Worm (Caenorhabditis elegans) whole organism, L2 larva: ENCODE data around the gene R03H10.2.
"Not testable (repeated sequence)": the region's sequence is repeated elsewhere in the genome, so short reads cannot be mapped to it uniquely, and the experiment has no call there.

ENCODE experiments used
- C34F6.9 ChIP-seq: fragments of 150-350 bp; optimal IDR thresholded peaks from 2 replicates; lab custom pipeline; 2014; ENCODE audit warnings: missing biosample characterization, missing genetic modification characterization
- ZK546.5 ChIP-seq: sonication (generic microtip); optimal IDR thresholded peaks from 2 replicates; lab custom pipeline; 2017; ENCODE audit warnings: missing biosample characterization, missing genetic modification characterization
- alr-1 ChIP-seq: fragments of 150-350 bp; optimal IDR thresholded peaks from 2 replicates; lab custom pipeline; 2014; ENCODE audit warnings: missing biosample characterization, missing genetic modification characterization
- aly-2 ChIP-seq: fragments of 150-350 bp; optimal IDR thresholded peaks from 2 replicates; lab custom pipeline; 2014; ENCODE audit warnings: missing biosample characterization, missing genetic modification characterization
- ama-1 ChIP-seq: fragments of 150-350 bp; optimal IDR thresholded peaks from 2 replicates; lab custom pipeline; 2018; ENCODE audit warnings: inconsistent platforms
- blmp-1 ChIP-seq: sonication (generic microtip); optimal IDR thresholded peaks from 2 replicates; lab custom pipeline; 2017; ENCODE audit warnings: missing genetic modification characterization, mild to moderate bottlenecking, missing compliant biosample characterization, antibody characterized with exemption, moderate library complexity; ENCODE audit not compliant: insufficient read depth
- ceh-82 ChIP-seq: fragments of 150-350 bp; optimal IDR thresholded peaks from 2 replicates; lab custom pipeline; 2014; ENCODE audit warnings: missing biosample characterization, missing genetic modification characterization
- crh-2 ChIP-seq: sonication (generic microtip); optimal IDR thresholded peaks from 2 replicates; lab custom pipeline; 2017; ENCODE audit warnings: missing biosample characterization, missing genetic modification characterization
- dmd-4 ChIP-seq: sonication (generic microtip); optimal IDR thresholded peaks from 2 replicates; lab custom pipeline; 2017; ENCODE audit warnings: missing biosample characterization, missing genetic modification characterization
- elt-1 ChIP-seq: fragments of 150-350 bp; optimal IDR thresholded peaks from 2 replicates; lab custom pipeline; 2014; ENCODE audit warnings: missing biosample characterization, missing genetic modification characterization
- elt-3 ChIP-seq: sonication (generic microtip); optimal IDR thresholded peaks from 2 replicates; lab custom pipeline; 2017; ENCODE audit warnings: missing biosample characterization, missing genetic modification characterization
- fos-1 ChIP-seq: fragments of 150-350 bp; optimal IDR thresholded peaks from 2 replicates; lab custom pipeline; 2014; ENCODE audit warnings: missing biosample characterization, missing genetic modification characterization
- gmeb-1 ChIP-seq: fragments of 150-350 bp; optimal IDR thresholded peaks from 2 replicates; lab custom pipeline; 2014; ENCODE audit warnings: missing biosample characterization, missing genetic modification characterization
- lin-11 ChIP-seq: fragments of 150-350 bp; sonication (generic microtip); optimal IDR thresholded peaks from 2 replicates; lab custom pipeline; 2014; ENCODE audit warnings: missing biosample characterization, missing genetic modification characterization, inconsistent platforms, mixed read lengths
- lin-13 ChIP-seq: fragments of 150-350 bp; optimal IDR thresholded peaks from 2 replicates; lab custom pipeline; 2014; ENCODE audit warnings: missing biosample characterization, missing genetic modification reagents, missing genetic modification characterization
- lin-39 ChIP-seq: fragments of 150-350 bp; optimal IDR thresholded peaks from 2 replicates; lab custom pipeline; 2014; ENCODE audit warnings: missing biosample characterization, missing genetic modification reagents, missing genetic modification characterization
- lsy-2 ChIP-seq, 2 experiments: fragments of 150-350 bp in 1 of 2; sonication (generic microtip) in 1 of 2; optimal IDR thresholded peaks; 2 replicates each; lab custom pipeline; 2014 to 2017; ENCODE audit warnings: missing biosample characterization in 2 of 2, missing genetic modification characterization in 2 of 2
- mab-5 ChIP-seq: fragments of 150-350 bp; optimal IDR thresholded peaks from 2 replicates; lab custom pipeline; 2014; ENCODE audit warnings: missing biosample characterization, missing genetic modification characterization
- mbf-1 ChIP-seq: sonication (generic microtip); optimal IDR thresholded peaks from 2 replicates; lab custom pipeline; 2017; ENCODE audit warnings: missing biosample characterization, missing genetic modification characterization
- nhr-11 ChIP-seq: fragments of 150-350 bp; optimal IDR thresholded peaks from 2 replicates; lab custom pipeline; 2014; ENCODE audit warnings: missing biosample characterization, missing genetic modification characterization
- nhr-12 ChIP-seq: fragments of 150-350 bp; optimal IDR thresholded peaks from 2 replicates; lab custom pipeline; 2014; ENCODE audit warnings: missing biosample characterization, missing genetic modification characterization
- nhr-129 ChIP-seq: fragments of 150-350 bp; optimal IDR thresholded peaks from 2 replicates; lab custom pipeline; 2014; ENCODE audit warnings: missing biosample characterization, missing genetic modification characterization
- nhr-21 ChIP-seq: fragments of 150-350 bp; optimal IDR thresholded peaks from 2 replicates; lab custom pipeline; 2014; ENCODE audit warnings: missing biosample characterization, missing genetic modification characterization
- nhr-23 ChIP-seq: fragments of 150-350 bp; optimal IDR thresholded peaks from 2 replicates; lab custom pipeline; 2014; ENCODE audit warnings: missing biosample characterization, missing genetic modification reagents, missing genetic modification characterization
- nhr-237 ChIP-seq: fragments of 150-350 bp; optimal IDR thresholded peaks from 2 replicates; lab custom pipeline; 2014; ENCODE audit warnings: missing biosample characterization, missing genetic modification characterization
- nhr-25 ChIP-seq: fragments of 150-350 bp; sonication (generic microtip); optimal IDR thresholded peaks from 3 replicates; lab custom pipeline; 2014; ENCODE audit warnings: missing biosample characterization, missing genetic modification characterization
- nhr-6 ChIP-seq: fragments of 150-350 bp; optimal IDR thresholded peaks from 2 replicates; lab custom pipeline; 2014; ENCODE audit warnings: missing biosample characterization, missing genetic modification characterization
- nhr-77 ChIP-seq: fragments of 150-350 bp; optimal IDR thresholded peaks from 2 replicates; lab custom pipeline; 2014; ENCODE audit warnings: missing biosample characterization, missing genetic modification characterization
- peb-1 ChIP-seq: fragments of 150-350 bp; optimal IDR thresholded peaks from 2 replicates; lab custom pipeline; 2014; ENCODE audit warnings: missing biosample characterization, missing genetic modification characterization
- sem-4 ChIP-seq: fragments of 150-350 bp; optimal IDR thresholded peaks from 2 replicates; lab custom pipeline; 2014; ENCODE audit warnings: missing biosample characterization, missing genetic modification reagents, missing genetic modification characterization
- skn-1 ChIP-seq: sonication (generic microtip); optimal IDR thresholded peaks from 2 replicates; lab custom pipeline; 2017; ENCODE audit warnings: missing biosample characterization, missing genetic modification characterization
- sma-3 ChIP-seq: sonication (generic microtip); optimal IDR thresholded peaks from 2 replicates; lab custom pipeline; 2016; ENCODE audit warnings: missing genetic modification reagents, missing genetic modification characterization, missing compliant biosample characterization
- snpc-4 ChIP-seq: fragments of 150-350 bp; optimal IDR thresholded peaks from 2 replicates; lab custom pipeline; 2014; ENCODE audit warnings: missing biosample characterization, missing genetic modification characterization
- unc-39 ChIP-seq: fragments of 150-350 bp; optimal IDR thresholded peaks from 2 replicates; lab custom pipeline; 2014; ENCODE audit warnings: missing biosample characterization, missing genetic modification characterization
- unc-55 ChIP-seq: fragments of 150-350 bp; sonication (generic microtip); optimal IDR thresholded peaks from 3 replicates; lab custom pipeline; 2014; ENCODE audit warnings: missing biosample characterization, missing genetic modification reagents, missing genetic modification characterization
- zag-1 ChIP-seq: fragments of 150-350 bp; optimal IDR thresholded peaks from 2 replicates; lab custom pipeline; 2014; ENCODE audit warnings: missing biosample characterization, missing genetic modification characterization
- ztf-1 ChIP-seq: fragments of 200-800 bp; sonication (Bioruptor generic); conservative IDR thresholded peaks from 2 replicates; pipeline ENCODE4 v1.3.6; 2022; ENCODE audit warnings: missing genetic modification characterization, missing compliant biosample characterization
- ztf-11 ChIP-seq: sonication (generic microtip); optimal IDR thresholded peaks from 2 replicates; lab custom pipeline; 2017; ENCODE audit warnings: missing biosample characterization, missing genetic modification characterization
- ztf-4 ChIP-seq: fragments of 150-350 bp; optimal IDR thresholded peaks from 2 replicates; lab custom pipeline; 2014; ENCODE audit warnings: missing biosample characterization, missing genetic modification characterization

R03H10.2 gene

DNA sequence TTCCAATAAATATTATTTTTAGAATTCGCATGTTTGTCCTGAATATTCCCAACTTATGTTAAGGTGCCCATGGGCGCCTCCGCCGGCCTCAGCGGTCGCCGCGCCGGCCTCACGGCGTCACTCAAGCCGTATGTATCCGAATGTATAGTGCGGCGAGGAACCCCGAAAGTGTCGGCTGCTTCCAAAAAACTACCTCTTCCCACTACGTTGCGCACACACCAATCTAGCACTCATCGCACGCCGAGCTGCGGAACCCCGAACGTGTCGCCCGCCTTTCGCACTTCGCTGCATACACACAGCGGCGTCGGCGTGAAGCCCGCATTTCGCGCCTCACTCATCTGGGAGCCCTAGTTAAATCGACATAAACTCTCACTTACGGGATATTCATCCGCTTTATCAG is 12.3 kb downstream of the R03H10.2 start:
- TF ChIP-seq C34F6.9: no peak
- TF ChIP-seq nhr-6 (tag; lab: Kevin White, UChicago): no peak
- no peak for TF ChIP-seq elt-3 (tag; lab: Kevin White, UChicago)
- no peak for TF ChIP-seq skn-1 (tag; lab: Kevin White, UChicago)
- no peak for TF ChIP-seq zag-1 (tag; lab: Kevin White, UChicago)
- TF ChIP-seq nhr-25 (tag; lab: Kevin White, UChicago): no peak
- TF ChIP-seq ztf-11: no peak
- no peak for TF ChIP-seq nhr-21 (tag; lab: Kevin White, UChicago)
- no peak for TF ChIP-seq dmd-4 (tag; lab: Kevin White, UChicago)
- TF ChIP-seq sma-3 (GFP tag; lab: Kevin White, UChicago): no peak

DNA sequence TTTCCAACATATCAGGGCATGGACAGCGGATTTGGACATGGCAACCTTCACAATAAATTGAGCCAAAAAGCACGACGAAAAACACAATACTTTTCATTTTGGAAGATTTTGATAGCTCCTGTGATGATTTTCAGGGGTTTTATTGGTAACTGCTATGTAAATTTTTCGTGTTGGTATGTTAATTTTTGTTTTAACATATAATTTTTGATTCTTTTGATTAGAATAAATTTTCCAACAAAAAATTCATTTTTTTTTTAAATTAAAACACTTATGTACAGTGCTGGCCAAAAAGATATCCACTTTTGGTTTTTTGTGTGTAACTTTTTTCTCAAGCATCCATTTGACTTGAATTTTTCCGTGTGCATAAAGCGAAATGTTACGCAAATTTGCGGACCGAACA is 12.8 kb downstream of the R03H10.2 start, which contains the start of gene R03H10.4:
R03H10.4 (minus strand) TSS at position 101 of the 400 bp plus-strand sequence.
- not testable (repeated sequence) for TF ChIP-seq crh-2; C34F6.9; nhr-21 (tag; lab: Kevin White, UChicago)

DNA sequence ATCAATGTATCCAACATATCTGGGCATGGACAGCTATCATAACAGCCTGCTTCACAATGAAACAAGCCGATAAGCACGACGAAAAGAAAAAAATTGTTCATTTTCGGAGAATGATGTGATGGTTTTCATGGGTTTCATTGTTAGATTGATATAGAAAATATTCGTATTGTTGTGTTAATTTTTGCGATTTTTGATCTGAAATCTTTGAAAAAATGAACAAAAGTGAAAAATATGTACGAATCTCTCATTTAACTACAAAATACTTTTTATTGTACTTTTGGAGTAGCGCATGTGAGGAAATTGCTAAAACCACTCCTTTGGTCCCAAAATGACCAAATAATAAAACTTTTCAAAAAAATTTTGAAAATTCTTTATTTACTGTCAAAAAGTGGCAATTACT is 14.9 kb downstream of the R03H10.2 start, which contains the start of gene R03H10.5:
R03H10.5 (minus strand) TSS at position 101 of the 400 bp plus-strand sequence.
- TF ChIP-seq lsy-2 (tag; optimal IDR thresholded peaks at IDR 0.05; lab: Kevin White, UChicago) (no peak), peb-1 (no peak), elt-1 (tag; lab: Kevin White, UChicago) (no peak), unc-55 (GFP tag; lab: Kevin White, UChicago) (no peak), nhr-21 (tag; lab: Kevin White, UChicago) (no peak), nhr-237 (tag; lab: Kevin White, UChicago) (no peak), alr-1 (no peak), snpc-4 (tag; lab: Kevin White, UChicago) (no peak), skn-1 (tag; lab: Kevin White, UChicago) (no peak), gmeb-1 (tag; lab: Kevin White, UChicago) (no peak), nhr-77 (tag; lab: Kevin White, UChicago) (no peak), crh-2 (no peak), nhr-23 (tag; lab: Kevin White, UChicago) (no peak), nhr-129 (tag; lab: Kevin White, UChicago) (no peak), mbf-1 (tag; lab: Kevin White, UChicago) (no peak)

DNA sequence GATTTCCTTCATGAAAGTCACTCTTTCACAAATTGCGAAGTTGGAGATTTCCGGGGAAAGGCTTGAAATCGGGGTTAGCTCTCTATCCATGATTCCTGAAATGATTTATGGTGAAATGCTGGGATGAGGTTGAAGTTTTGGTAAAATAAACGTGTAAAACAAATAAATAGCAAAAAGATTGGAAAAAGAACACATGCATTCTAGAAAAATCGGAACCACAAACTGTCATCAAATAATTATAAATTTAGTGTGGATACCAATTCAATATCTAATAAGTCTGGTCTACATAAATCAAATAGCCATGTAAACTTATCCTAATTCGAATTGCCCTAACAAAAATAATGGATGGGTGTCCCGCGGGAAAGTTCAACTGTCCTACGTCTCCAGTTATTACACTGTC is 17.8 kb downstream of the R03H10.2 start, which contains the start of gene R03H10.6:
R03H10.6 (minus strand) TSS at position 101 of the 400 bp plus-strand sequence.
- TF ChIP-seq ceh-82: no peak
- TF ChIP-seq unc-55 (GFP tag; lab: Kevin White, UChicago): no peak
- no peak for TF ChIP-seq nhr-11
- no peak for TF ChIP-seq nhr-23 (tag; lab: Kevin White, UChicago)
- TF ChIP-seq nhr-21 (tag; lab: Kevin White, UChicago): no peak
- no peak for TF ChIP-seq unc-39 (tag; lab: Kevin White, UChicago)
- no peak for TF ChIP-seq sem-4 (tag; lab: Kevin White, UChicago)
- no peak for TF ChIP-seq aly-2 (tag; lab: Kevin White, UChicago)
- no peak for TF ChIP-seq gmeb-1 (tag; lab: Kevin White, UChicago)
- no peak for TF ChIP-seq lin-39
- TF ChIP-seq C34F6.9: no peak
- no peak for TF ChIP-seq lin-11 (tag; lab: Kevin White, UChicago)
- no peak for TF ChIP-seq blmp-1
- no peak for TF ChIP-seq elt-1 (tag; lab: Kevin White, UChicago)
- TF ChIP-seq dmd-4 (tag; lab: Kevin White, UChicago): no peak
- no peak for TF ChIP-seq nhr-129 (tag; lab: Kevin White, UChicago)

DNA sequence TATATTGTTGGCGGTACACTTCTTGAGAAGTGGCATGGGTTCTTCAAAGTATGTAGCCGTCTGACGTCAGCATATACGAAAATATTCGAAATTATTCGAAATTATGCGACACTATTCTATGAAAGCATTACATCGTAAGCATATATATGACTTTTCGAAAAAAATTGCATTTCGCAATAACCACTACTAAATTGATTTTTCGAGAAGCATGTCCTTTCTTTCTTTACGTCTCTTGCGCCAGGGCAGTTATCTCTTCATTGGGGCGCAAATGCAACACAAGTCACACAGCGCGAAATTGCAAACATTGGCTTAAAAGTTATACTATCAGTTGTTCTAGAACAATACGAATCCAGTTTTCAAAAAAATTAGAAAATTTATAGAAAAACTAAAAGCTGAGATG is 18.3 kb downstream of the R03H10.2 start:
- TF ChIP-seq C34F6.9: peak; percentile 38
- no peak for TF ChIP-seq alr-1
- no peak for TF ChIP-seq ztf-4 (tag; lab: Kevin White, UChicago)
- TF ChIP-seq unc-55 (GFP tag; lab: Kevin White, UChicago): peak; percentile 34
- TF ChIP-seq nhr-77 (tag; lab: Kevin White, UChicago): no peak

DNA sequence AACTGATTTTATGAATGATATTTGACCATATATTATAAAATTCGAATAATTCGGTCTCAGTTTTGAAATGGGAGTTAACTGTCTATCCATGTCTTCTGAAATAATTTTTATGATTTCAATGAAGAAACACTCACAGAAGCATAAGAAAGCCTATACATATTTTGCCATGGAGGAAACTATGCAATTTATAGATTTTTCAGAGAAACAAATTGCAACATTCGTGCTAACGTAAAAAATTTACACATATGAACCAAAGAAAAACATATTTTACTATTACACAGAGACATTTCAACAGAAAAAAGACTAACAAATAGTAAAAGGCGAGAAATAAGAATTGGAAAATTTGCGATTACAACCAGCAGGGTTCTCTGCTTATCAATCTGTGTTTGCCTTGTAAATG is 23.3 kb downstream of the R03H10.2 start, which contains the start of gene R03H10.7:
R03H10.7 (minus strand) TSS at position 101 of the 400 bp plus-strand sequence.
- TF ChIP-seq peb-1: no peak
- TF ChIP-seq blmp-1: no peak
- TF ChIP-seq ZK546.5 (tag; lab: Kevin White, UChicago): no peak
- TF ChIP-seq lsy-2 (tag; optimal IDR thresholded peaks at IDR 0.05; lab: Kevin White, UChicago): no peak
- no peak for TF ChIP-seq gmeb-1 (tag; lab: Kevin White, UChicago)
- no peak for TF ChIP-seq alr-1
- no peak for TF ChIP-seq aly-2 (tag; lab: Kevin White, UChicago)
- no peak for TF ChIP-seq elt-3 (tag; lab: Kevin White, UChicago)
- TF ChIP-seq nhr-6 (tag; lab: Kevin White, UChicago): no peak
- no peak for TF ChIP-seq ama-1 (lab: Kevin White, UChicago)
- no peak for TF ChIP-seq lin-39
- no peak for TF ChIP-seq fos-1
- no peak for TF ChIP-seq elt-1 (tag; lab: Kevin White, UChicago)
- no peak for TF ChIP-seq nhr-12
- TF ChIP-seq mab-5: no peak
- no peak for TF ChIP-seq lin-13 (GFP tag; lab: Kevin White, UChicago)
- no peak for TF ChIP-seq ztf-1 (GFP tag; lab: Robert Waterston, UW)
